Fruit fly (Drosophila melanogaster) whole organism, prepupa: ENCODE results near the gene Tailor.
A peak's percentile ranks its signal among the peaks of the same experiment; 100 is the strongest.

Experiments
- CG6854 ChIP-seq: fragments of 200-800 bp; sonication (Bioruptor generic); optimal IDR thresholded peaks from 2 replicates; lab custom pipeline; 2017; ENCODE audit warnings: missing biosample characterization, mild to moderate bottlenecking, missing genetic modification characterization
- Eip78C ChIP-seq: fragments of 200-800 bp; sonication (Bioruptor generic); peaks from one replicate; lab custom pipeline; 2016; ENCODE audit warnings: missing biosample characterization, missing genetic modification characterization
- Hr39 ChIP-seq: fragments of 200-800 bp; sonication (Bioruptor generic); optimal IDR thresholded peaks from 2 replicates; lab custom pipeline; 2016; ENCODE audit warnings: missing biosample characterization, missing genetic modification characterization
- Hr4 ChIP-seq: fragments of 200-800 bp; sonication (Bioruptor generic); optimal IDR thresholded peaks from 3 replicates; lab custom pipeline; 2016; ENCODE audit warnings: missing biosample characterization, missing genetic modification characterization
- Sox14 ChIP-seq: fragments of 200-800 bp; sonication (Bioruptor generic); optimal IDR thresholded peaks from 3 replicates; lab custom pipeline; 2016; ENCODE audit warnings: missing biosample characterization, missing genetic modification characterization
- acj6 ChIP-seq: fragments of 200-800 bp; sonication (Bioruptor generic); optimal IDR thresholded peaks from 3 replicates; lab custom pipeline; 2016; ENCODE audit warnings: missing biosample characterization, missing genetic modification characterization
- cyc ChIP-seq: fragments of 200-800 bp; sonication (Bioruptor generic); optimal IDR thresholded peaks from 3 replicates; lab custom pipeline; 2016; ENCODE audit warnings: missing biosample characterization, missing genetic modification characterization
- fkh ChIP-seq: fragments of 200-800 bp; sonication (Bioruptor generic); optimal IDR thresholded peaks from 3 replicates; lab custom pipeline; 2017; ENCODE audit warnings: missing biosample characterization, mild to moderate bottlenecking, missing genetic modification characterization, moderate library complexity
- lz ChIP-seq: fragments of 200-800 bp; sonication (Bioruptor generic); optimal IDR thresholded peaks from 3 replicates; lab custom pipeline; 2016; ENCODE audit warnings: missing biosample characterization, missing genetic modification characterization
- vri ChIP-seq: fragments of 200-800 bp; sonication (Bioruptor generic); optimal IDR thresholded peaks from 3 replicates; lab custom pipeline; 2016; ENCODE audit warnings: missing biosample characterization, mild to moderate bottlenecking, missing genetic modification characterization

- TF ChIP-seq fkh (GFP tag; lab: Kevin White, UChicago) (no peak), Eip78C (GFP tag; lab: Kevin White, UChicago) (no peak), Hr39 (GFP tag; lab: Kevin White, UChicago) (no peak), acj6 (GFP tag; lab: Kevin White, UChicago) (no peak), vri (no peak), Hr4 (GFP tag; lab: Kevin White, UChicago) (no peak), CG6854 (no peak), lz (no peak), Sox14 (GFP tag; lab: Kevin White, UChicago) (peak; percentile 21), cyc (no peak)
These were observed 428 bp downstream of the Tailor start for dm6 chr3R:7085455-7085854.
